Fruit fly (Drosophila melanogaster) whole organism, embryonic: ENCODE measurements around the gene Ssu72.

Experiments used
- Blimp-1 ChIP-seq: fragments of 200-800 bp; sonication (Bioruptor generic); optimal IDR thresholded peaks from 3 replicates; lab custom pipeline; 2018; ENCODE audit warnings: missing biosample characterization, missing genetic modification characterization, mild to moderate bottlenecking, moderate library complexity, missing genetic modification reagents
- C15 ChIP-seq: fragments of 200-800 bp; sonication (Bioruptor generic); IDR thresholded peaks from 3 replicates; pipeline ENCODE4 v1.3.6; 2022; ENCODE audit warnings: missing biosample characterization, missing genetic modification characterization
- CG10267 ChIP-seq: fragments of 200-800 bp; sonication (Bioruptor generic); optimal IDR thresholded peaks from 2 replicates; lab custom pipeline; 2018; ENCODE audit warnings: missing biosample characterization, mild to moderate bottlenecking, missing genetic modification characterization, moderate library complexity
- CG11085 ChIP-seq: fragments of 200-800 bp; sonication (Bioruptor generic); IDR thresholded peaks from 2 replicates; pipeline ENCODE4 v1.3.6; 2022; ENCODE audit warnings: missing biosample characterization, missing genetic modification characterization
- CG11398 ChIP-seq: fragments of 200-800 bp; sonication (Bioruptor generic); optimal IDR thresholded peaks from 2 replicates; lab custom pipeline; 2016; ENCODE audit warnings: missing biosample characterization, missing genetic modification characterization
- CG13424 ChIP-seq: fragments of 200-800 bp; sonication (Bioruptor generic); optimal IDR thresholded peaks from 2 replicates; lab custom pipeline; 2019; ENCODE audit warnings: missing biosample characterization, mild to moderate bottlenecking, missing genetic modification characterization, moderate library complexity
- CG13894 ChIP-seq: fragments of 200-800 bp; sonication (Bioruptor generic); optimal IDR thresholded peaks from 3 replicates; lab custom pipeline; 2018; ENCODE audit warnings: missing biosample characterization, mild to moderate bottlenecking, missing genetic modification characterization, moderate library complexity
- CG15479 ChIP-seq: fragments of 200-800 bp; sonication (Bioruptor generic); optimal IDR thresholded peaks from 3 replicates; lab custom pipeline; 2019; ENCODE audit warnings: missing biosample characterization, mild to moderate bottlenecking, missing genetic modification characterization, moderate library complexity
- CG16863 ChIP-seq: fragments of 200-800 bp; sonication (Bioruptor generic); optimal IDR thresholded peaks from 3 replicates; lab custom pipeline; 2016; ENCODE audit warnings: missing biosample characterization, missing genetic modification characterization
- CG17568 ChIP-seq: fragments of 200-800 bp; sonication (Bioruptor generic); optimal IDR thresholded peaks from 2 replicates; lab custom pipeline; 2018; ENCODE audit warnings: missing biosample characterization, mild to moderate bottlenecking, missing genetic modification characterization, moderate library complexity
- CG17912 ChIP-seq: fragments of 200-800 bp; sonication (Bioruptor generic); optimal IDR thresholded peaks from 2 replicates; lab custom pipeline; 2018; ENCODE audit warnings: missing biosample characterization, mild to moderate bottlenecking, missing genetic modification characterization
- CG18599 ChIP-seq: fragments of 200-800 bp; sonication (Bioruptor generic); optimal IDR thresholded peaks from 3 replicates; lab custom pipeline; 2017; ENCODE audit warnings: missing biosample characterization, missing genetic modification characterization, mild to moderate bottlenecking, moderate library complexity, missing genetic modification reagents
- CG30403 ChIP-seq: fragments of 200-800 bp; sonication (Bioruptor generic); optimal IDR thresholded peaks from 3 replicates; lab custom pipeline; 2016; ENCODE audit warnings: missing biosample characterization, missing genetic modification characterization
- CG3847 ChIP-seq: fragments of 200-800 bp; sonication (Bioruptor generic); IDR thresholded peaks from 2 replicates; pipeline ENCODE4 v1.3.6; 2022; ENCODE audit warnings: missing biosample characterization, missing genetic modification characterization
- CG7745 ChIP-seq: fragments of 200-800 bp; sonication (Bioruptor generic); optimal IDR thresholded peaks from 2 replicates; lab custom pipeline; 2018; ENCODE audit warnings: missing biosample characterization, mild to moderate bottlenecking, missing genetic modification characterization, moderate library complexity
- CG7786 ChIP-seq: fragments of 200-800 bp; sonication (Bioruptor generic); optimal IDR thresholded peaks from 2 replicates; lab custom pipeline; 2016; ENCODE audit warnings: missing biosample characterization, missing genetic modification characterization
- CG8944 ChIP-seq: fragments of 200-800 bp; sonication (Bioruptor generic); optimal IDR thresholded peaks from 3 replicates; lab custom pipeline; 2016; ENCODE audit warnings: missing biosample characterization, missing genetic modification characterization
- CG9876 ChIP-seq: fragments of 200-800 bp; sonication (Bioruptor generic); optimal IDR thresholded peaks from 2 replicates; lab custom pipeline; 2016; ENCODE audit warnings: missing biosample characterization, missing genetic modification characterization
- Camta ChIP-seq: fragments of 200-800 bp; sonication (Bioruptor generic); optimal IDR thresholded peaks from 2 replicates; lab custom pipeline; 2016; ENCODE audit warnings: missing biosample characterization, missing genetic modification characterization
- Chrac-16 ChIP-seq: fragments of 200-800 bp; sonication (Bioruptor generic); optimal IDR thresholded peaks from 3 replicates; lab custom pipeline; 2016; ENCODE audit warnings: missing biosample characterization, missing genetic modification characterization
- HLH54F ChIP-seq: fragments of 200-800 bp; sonication (Bioruptor generic); optimal IDR thresholded peaks from 3 replicates; lab custom pipeline; 2016; ENCODE audit warnings: missing biosample characterization, missing genetic modification characterization
- MESR4 ChIP-seq: fragments of 200-800 bp; sonication (Bioruptor generic); optimal IDR thresholded peaks from 2 replicates; lab custom pipeline; 2018; ENCODE audit warnings: missing biosample characterization, mild to moderate bottlenecking, missing genetic modification characterization, moderate library complexity
- Rx ChIP-seq: fragments of 200-800 bp; sonication (Bioruptor generic); IDR thresholded peaks from 2 replicates; pipeline ENCODE4 v1.3.6; 2022; ENCODE audit warnings: missing biosample characterization, missing genetic modification characterization
- Sry-β ChIP-seq: fragments of 200-800 bp; sonication (Bioruptor generic); optimal IDR thresholded peaks from 2 replicates; lab custom pipeline; 2018; ENCODE audit warnings: missing biosample characterization, mild to moderate bottlenecking, missing genetic modification characterization, moderate library complexity
- al ChIP-seq: fragments of 200-800 bp; sonication (Bioruptor generic); IDR thresholded peaks from 2 replicates; pipeline ENCODE4 v1.3.6; 2022; ENCODE audit warnings: missing biosample characterization, missing genetic modification characterization
- bbx ChIP-seq: fragments of 200-800 bp; sonication (Bioruptor generic); IDR thresholded peaks from 2 replicates; pipeline ENCODE4 v1.3.6; 2022; ENCODE audit warnings: missing biosample characterization, missing genetic modification characterization; ENCODE audit not compliant: partially characterized antibody
- bowl ChIP-seq: fragments of 200-800 bp; sonication (Bioruptor generic); IDR thresholded peaks from 2 replicates; pipeline ENCODE4 v1.3.6; 2022; ENCODE audit warnings: missing biosample characterization, missing genetic modification characterization
- bsh ChIP-seq, 2 experiments: fragments of 200-800 bp; sonication (Bioruptor generic); optimal IDR thresholded peaks; 2 replicates each; lab custom pipeline; 2017 to 2018; ENCODE audit warnings: mild to moderate bottlenecking in 2 of 2, missing biosample characterization in 2 of 2, missing genetic modification characterization in 2 of 2, moderate library complexity in 1 of 2
- cas ChIP-seq: fragments of 200-800 bp; sonication (Bioruptor generic); IDR thresholded peaks from 2 replicates; pipeline ENCODE4 v1.3.6; 2022; ENCODE audit warnings: missing biosample characterization, missing genetic modification characterization
- chif ChIP-seq, 2 experiments: fragments of 200-800 bp; sonication (Bioruptor generic); optimal IDR thresholded peaks; 3 replicates each; lab custom pipeline; 2016; ENCODE audit warnings: missing biosample characterization in 2 of 2, missing genetic modification characterization in 2 of 2
- chn ChIP-seq: fragments of 200-800 bp; sonication (Bioruptor generic); optimal IDR thresholded peaks from 2 replicates; lab custom pipeline; 2016; ENCODE audit warnings: missing biosample characterization, missing genetic modification characterization
- dan ChIP-seq: fragments of 200-800 bp; sonication (Bioruptor generic); IDR thresholded peaks from 2 replicates; pipeline ENCODE4 v1.3.6; 2022; ENCODE audit warnings: missing biosample characterization, missing genetic modification characterization
- dmrt99B ChIP-seq: fragments of 200-800 bp; sonication (Bioruptor generic); optimal IDR thresholded peaks from 2 replicates; lab custom pipeline; 2018; ENCODE audit warnings: missing biosample characterization, mild to moderate bottlenecking, missing genetic modification characterization, moderate library complexity
- h ChIP-seq: fragments of >200 bp; optimal IDR thresholded peaks from 2 replicates; lab custom pipeline; 2017
- insv ChIP-seq, 2 experiments: fragments of 200-800 bp; sonication (Bioruptor generic); optimal IDR thresholded peaks; 3 replicates each; lab custom pipeline; 2016 to 2018; ENCODE audit warnings: missing biosample characterization in 2 of 2, missing genetic modification characterization in 2 of 2
- kay ChIP-seq: fragments of 200-800 bp; sonication (Bioruptor generic); optimal IDR thresholded peaks from 2 replicates; lab custom pipeline; 2016; ENCODE audit warnings: missing biosample characterization, missing genetic modification characterization
- lab ChIP-seq: fragments of 200-800 bp; sonication (Bioruptor generic); optimal IDR thresholded peaks from 3 replicates; lab custom pipeline; 2017; ENCODE audit warnings: missing biosample characterization, missing genetic modification characterization, mild to moderate bottlenecking, moderate library complexity, missing genetic modification reagents
- lmd ChIP-seq: fragments of 200-800 bp; sonication (Bioruptor generic); IDR thresholded peaks from 2 replicates; pipeline ENCODE4 v1.3.6; 2022; ENCODE audit warnings: missing biosample characterization, missing genetic modification characterization
- mam ChIP-seq: fragments of 200-800 bp; sonication (Bioruptor generic); optimal IDR thresholded peaks from 3 replicates; lab custom pipeline; 2016; ENCODE audit warnings: missing biosample characterization, missing genetic modification characterization
- oc ChIP-seq: fragments of 200-800 bp; sonication (Bioruptor generic); optimal IDR thresholded peaks from 2 replicates; lab custom pipeline; 2018; ENCODE audit warnings: missing biosample characterization, mild to moderate bottlenecking, missing genetic modification characterization, moderate library complexity
- psq ChIP-seq: fragments of 200-800 bp; sonication (Bioruptor generic); optimal IDR thresholded peaks from 2 replicates; lab custom pipeline; 2017; ENCODE audit warnings: missing biosample characterization, missing genetic modification characterization
- pzg ChIP-seq: fragments of 200-800 bp; sonication (Bioruptor generic); optimal IDR thresholded peaks from 3 replicates; lab custom pipeline; 2018; ENCODE audit warnings: missing biosample characterization, mild to moderate bottlenecking, missing genetic modification characterization, moderate library complexity
- rib ChIP-seq: fragments of 200-800 bp; sonication (Bioruptor generic); IDR thresholded peaks from 2 replicates; pipeline ENCODE4 v1.3.6; 2022; ENCODE audit warnings: missing biosample characterization, missing genetic modification characterization
- ro ChIP-seq: fragments of 200-800 bp; sonication (Bioruptor generic); IDR thresholded peaks from 2 replicates; pipeline ENCODE4 v1.3.6; 2022; ENCODE audit warnings: missing biosample characterization, missing genetic modification characterization
- salm ChIP-seq: fragments of 200-800 bp; sonication (Bioruptor generic); optimal IDR thresholded peaks from 2 replicates; lab custom pipeline; 2018; ENCODE audit warnings: missing biosample characterization, mild to moderate bottlenecking, missing genetic modification characterization
- sd ChIP-seq: fragments of 200-800 bp; sonication (Bioruptor generic); optimal IDR thresholded peaks from 3 replicates; lab custom pipeline; 2018; ENCODE audit warnings: missing biosample characterization, mild to moderate bottlenecking, missing genetic modification characterization, moderate library complexity
- slou ChIP-seq: fragments of 200-800 bp; sonication (Bioruptor generic); optimal IDR thresholded peaks from 3 replicates; lab custom pipeline; 2016; ENCODE audit warnings: missing biosample characterization, missing genetic modification characterization
- slp2 ChIP-seq: fragments of 200-800 bp; sonication (Bioruptor generic); optimal IDR thresholded peaks from 2 replicates; lab custom pipeline; 2016; ENCODE audit warnings: missing biosample characterization, missing genetic modification characterization
- wek ChIP-seq: fragments of 200-800 bp; sonication (Bioruptor generic); optimal IDR thresholded peaks from 3 replicates; lab custom pipeline; 2018; ENCODE audit warnings: missing biosample characterization, mild to moderate bottlenecking, missing genetic modification characterization, moderate library complexity
- zen2 ChIP-seq: fragments of 200-800 bp; sonication (Bioruptor generic); IDR thresholded peaks from 3 replicates; pipeline ENCODE4 v1.3.6; 2022; ENCODE audit warnings: missing biosample characterization, missing genetic modification characterization; ENCODE audit not compliant: partially characterized antibody

Ssu72 gene

dm6 chrX:19651757-19652419 is 12.5 kb upstream of the Ssu72 start, which contains the start of the genes Ranbp21 and Elys (continued):
- no peak for TF ChIP-seq C15 (GFP tag; lab: Robert Waterston, UW)
- no peak for TF ChIP-seq zen2
- no peak for TF ChIP-seq sd (tag; lab: Kevin White, UChicago)
- peak in 1 of 2 experiments; percentile 31 for TF ChIP-seq bsh (GFP tag; optimal IDR thresholded peaks at IDR 0.05; lab: Kevin White, UChicago)
- TF ChIP-seq dan (GFP tag; lab: Robert Waterston, UW), result 0 out of 2 replicates have a peak, but pooled peaks have one; percentile 30
- TF ChIP-seq CG17912 (GFP tag; lab: Kevin White, UChicago), result no peak
- TF ChIP-seq psq, result no peak
- TF ChIP-seq CG10267 (tag; lab: Kevin White, UChicago), result peak; percentile 93
- no peak for TF ChIP-seq Sry-β (GFP tag; lab: Kevin White, UChicago)
- peak; percentile 66 for TF ChIP-seq mam (GFP tag; lab: Kevin White, UChicago)
- peak; percentile 78 for TF ChIP-seq CG3847 (GFP tag; lab: Robert Waterston, UW)
- TF ChIP-seq Camta (GFP tag; lab: Kevin White, UChicago), result peak; percentile 23
- peak; percentile 53 for TF ChIP-seq slp2 (GFP tag; lab: Kevin White, UChicago)
- TF ChIP-seq Blimp-1 (GFP tag; lab: Kevin White, UChicago), result no peak
- no peak for TF ChIP-seq CG18599 (GFP tag; lab: Kevin White, UChicago)
- TF ChIP-seq h (lab: Kevin White, UChicago), result no peak
- no peak for TF ChIP-seq wek (GFP tag; lab: Kevin White, UChicago)
- TF ChIP-seq CG9876 (GFP tag; lab: Kevin White, UChicago), result peak; percentile 19
- no peak for TF ChIP-seq CG13894 (tag; lab: Kevin White, UChicago)
- no peak for TF ChIP-seq lab
- peak; percentile 36 for TF ChIP-seq CG13424 (tag; lab: Kevin White, UChicago)
- TF ChIP-seq oc (tag; lab: Kevin White, UChicago), result no peak
- TF ChIP-seq pzg (GFP tag; lab: Kevin White, UChicago), result peak; percentile 55
- no peak for TF ChIP-seq salm (tag; lab: Kevin White, UChicago)
- TF ChIP-seq CG11085 (GFP tag; lab: Robert Waterston, UW), result 0 out of 2 replicates have a peak, but pooled peaks have one; percentile 9
- TF ChIP-seq CG11398 (GFP tag; lab: Kevin White, UChicago), result peak; percentile 48
- peak; percentile 76 for TF ChIP-seq CG15479 (GFP tag; lab: Kevin White, UChicago)
- TF ChIP-seq kay, result no peak
- peak; percentile 86 for TF ChIP-seq rib (GFP tag; lab: Robert Waterston, UW)
- TF ChIP-seq slou, result no peak
- TF ChIP-seq al (GFP tag; lab: Robert Waterston, UW), result peak; percentile 49; the same call in 1 of the 2 replicates
- TF ChIP-seq ro (GFP tag; lab: Robert Waterston, UW), result no peak
- TF ChIP-seq bbx (GFP tag; lab: Robert Waterston, UW), result 0 out of 2 replicates have a peak, but pooled peaks have one; percentile 12
- TF ChIP-seq CG16863 (GFP tag; lab: Kevin White, UChicago), result peak; percentile 56
- no peak for TF ChIP-seq cas (GFP tag; lab: Robert Waterston, UW)
- TF ChIP-seq CG7745 (tag; lab: Kevin White, UChicago), result no peak
- TF ChIP-seq dmrt99B (tag; lab: Kevin White, UChicago), result no peak
- peak in 1 of 2 experiments; percentile 28 for TF ChIP-seq insv (GFP tag; optimal IDR thresholded peaks at IDR 0.05; lab: Kevin White, UChicago)
- peak; percentile 34 for TF ChIP-seq MESR4
- no peak for TF ChIP-seq CG17568
- peak; percentile 71 for TF ChIP-seq CG30403 (GFP tag; lab: Kevin White, UChicago)
- peak; percentile 57 for TF ChIP-seq Rx (GFP tag; lab: Robert Waterston, UW)
- no peak for TF ChIP-seq bowl
- peak; percentile 56 for TF ChIP-seq CG7786 (GFP tag; lab: Kevin White, UChicago)
- peak; percentile 61 for TF ChIP-seq lmd (GFP tag; lab: Robert Waterston, UW)
- TF ChIP-seq chn, result peak; percentile 59
- peak; percentile 71 for TF ChIP-seq Chrac-16 (GFP tag; lab: Kevin White, UChicago)
- peak; percentile 76 for TF ChIP-seq HLH54F (GFP tag; lab: Kevin White, UChicago)
- TF ChIP-seq CG8944, result peak; percentile 62
- peak; percentile 52 for TF ChIP-seq chif (GFP tag; optimal IDR thresholded peaks at IDR 0.05; lab: Kevin White, UChicago)
